Fruit fly (Drosophila melanogaster) whole organism, prepupa: Measurements from ENCODE around the gene scrt.
A peak's percentile ranks its signal among the peaks of the same experiment; 100 is the strongest.

ENCODE experiments used
- CG10631 ChIP-seq: fragments of 200-800 bp; sonication (Bioruptor generic); optimal IDR thresholded peaks from 2 replicates; lab custom pipeline; 2016; ENCODE audit warnings: missing biosample characterization, missing genetic modification characterization
- CG11762 ChIP-seq: fragments of 200-800 bp; sonication (Bioruptor generic); optimal IDR thresholded peaks from 3 replicates; lab custom pipeline; 2016; ENCODE audit warnings: missing biosample characterization, missing genetic modification characterization; ENCODE audit not compliant: insufficient read depth
- CG11902 ChIP-seq: fragments of 200-800 bp; sonication (Bioruptor generic); optimal IDR thresholded peaks from 3 replicates; lab custom pipeline; 2016; ENCODE audit warnings: missing biosample characterization, missing genetic modification characterization
- CG1621 ChIP-seq: fragments of 200-800 bp; sonication (Bioruptor generic); optimal IDR thresholded peaks from 3 replicates; lab custom pipeline; 2018; ENCODE audit warnings: missing biosample characterization, mild to moderate bottlenecking, missing genetic modification characterization
- CG32006 ChIP-seq: fragments of 200-800 bp; sonication (Bioruptor generic); optimal IDR thresholded peaks from 3 replicates; lab custom pipeline; 2017; ENCODE audit warnings: missing biosample characterization, mild to moderate bottlenecking, missing genetic modification characterization
- CG6163 ChIP-seq: fragments of 200-800 bp; sonication (Bioruptor generic); IDR thresholded peaks from 3 replicates; pipeline ENCODE4 v1.3.6; 2022; ENCODE audit warnings: missing biosample characterization, missing genetic modification characterization
- CG6276 ChIP-seq: fragments of 200-800 bp; sonication (Bioruptor generic); optimal IDR thresholded peaks from 2 replicates; lab custom pipeline; 2017; ENCODE audit warnings: missing biosample characterization, mild to moderate bottlenecking, missing genetic modification characterization
- CG6792 ChIP-seq: fragments of 200-800 bp; sonication (Bioruptor generic); optimal IDR thresholded peaks from 3 replicates; lab custom pipeline; 2016; ENCODE audit warnings: missing biosample characterization, missing genetic modification characterization
- CG6808 ChIP-seq: fragments of 200-800 bp; sonication (Bioruptor generic); optimal IDR thresholded peaks from 3 replicates; lab custom pipeline; 2017; ENCODE audit warnings: missing biosample characterization, missing genetic modification characterization, mild to moderate bottlenecking, moderate library complexity, missing genetic modification reagents
- CG6854 ChIP-seq: fragments of 200-800 bp; sonication (Bioruptor generic); optimal IDR thresholded peaks from 2 replicates; lab custom pipeline; 2017; ENCODE audit warnings: missing biosample characterization, mild to moderate bottlenecking, missing genetic modification characterization
- CG7368 ChIP-seq: fragments of 200-800 bp; sonication (Bioruptor generic); optimal IDR thresholded peaks from 3 replicates; lab custom pipeline; 2016; ENCODE audit warnings: missing biosample characterization, missing genetic modification characterization
- CG8119 ChIP-seq: fragments of 200-800 bp; sonication (Bioruptor generic); IDR thresholded peaks from 3 replicates; pipeline ENCODE4 v1.3.6; 2022; ENCODE audit warnings: missing biosample characterization, missing genetic modification characterization
- CG8319 ChIP-seq: fragments of 200-800 bp; sonication (Bioruptor generic); optimal IDR thresholded peaks from 3 replicates; lab custom pipeline; 2016; ENCODE audit warnings: missing biosample characterization, missing genetic modification characterization
- CG9139 ChIP-seq: fragments of 200-800 bp; sonication (Bioruptor generic); optimal IDR thresholded peaks from 3 replicates; lab custom pipeline; 2017; ENCODE audit warnings: missing biosample characterization, mild to moderate bottlenecking, missing genetic modification characterization
- Eip78C ChIP-seq: fragments of 200-800 bp; sonication (Bioruptor generic); peaks from one replicate; lab custom pipeline; 2016; ENCODE audit warnings: missing biosample characterization, missing genetic modification characterization
- Ets21C ChIP-seq: fragments of 200-800 bp; sonication (Bioruptor generic); optimal IDR thresholded peaks from 3 replicates; lab custom pipeline; 2016; ENCODE audit warnings: missing biosample characterization, missing genetic modification characterization
- Gug ChIP-seq: fragments of 200-800 bp; sonication (Bioruptor generic); IDR thresholded peaks from 2 replicates; pipeline ENCODE4 v1.3.6; 2022; ENCODE audit warnings: missing biosample characterization, missing genetic modification characterization
- Hr38 ChIP-seq: sonication (Bioruptor generic); optimal IDR thresholded peaks from 2 replicates; lab custom pipeline; 2016; ENCODE audit warnings: missing biosample characterization, missing genetic modification characterization
- Hr4 ChIP-seq: fragments of 200-800 bp; sonication (Bioruptor generic); optimal IDR thresholded peaks from 3 replicates; lab custom pipeline; 2016; ENCODE audit warnings: missing biosample characterization, missing genetic modification characterization
- OdsH ChIP-seq: fragments of 200-800 bp; sonication (Bioruptor generic); optimal IDR thresholded peaks from 3 replicates; lab custom pipeline; 2016; ENCODE audit warnings: missing biosample characterization, missing genetic modification characterization
- achi ChIP-seq: fragments of 200-800 bp; sonication (Bioruptor generic); optimal IDR thresholded peaks from 3 replicates; lab custom pipeline; 2016; ENCODE audit warnings: missing biosample characterization, missing genetic modification characterization
- acj6 ChIP-seq: fragments of 200-800 bp; sonication (Bioruptor generic); optimal IDR thresholded peaks from 3 replicates; lab custom pipeline; 2016; ENCODE audit warnings: missing biosample characterization, missing genetic modification characterization
- cyc ChIP-seq: fragments of 200-800 bp; sonication (Bioruptor generic); optimal IDR thresholded peaks from 3 replicates; lab custom pipeline; 2016; ENCODE audit warnings: missing biosample characterization, missing genetic modification characterization
- dac ChIP-seq: fragments of 200-800 bp; sonication (Bioruptor generic); optimal IDR thresholded peaks from 2 replicates; lab custom pipeline; 2017; ENCODE audit warnings: missing biosample characterization, mild to moderate bottlenecking, missing genetic modification characterization
- fkh ChIP-seq: fragments of 200-800 bp; sonication (Bioruptor generic); optimal IDR thresholded peaks from 3 replicates; lab custom pipeline; 2017; ENCODE audit warnings: missing biosample characterization, mild to moderate bottlenecking, missing genetic modification characterization, moderate library complexity
- lz ChIP-seq: fragments of 200-800 bp; sonication (Bioruptor generic); optimal IDR thresholded peaks from 3 replicates; lab custom pipeline; 2016; ENCODE audit warnings: missing biosample characterization, missing genetic modification characterization
- net ChIP-seq: fragments of 200-800 bp; sonication (Bioruptor generic); optimal IDR thresholded peaks from 3 replicates; lab custom pipeline; 2016; ENCODE audit warnings: missing biosample characterization, missing genetic modification characterization
- pdm3 ChIP-seq: fragments of 200-800 bp; sonication (Bioruptor generic); optimal IDR thresholded peaks from 3 replicates; lab custom pipeline; 2016; ENCODE audit warnings: missing biosample characterization, missing genetic modification characterization
- salr ChIP-seq, 2 experiments: fragments of 200-800 bp; sonication (Bioruptor generic); optimal IDR thresholded peaks; 3 replicates each; lab custom pipeline; 2016 to 2018; ENCODE audit warnings: missing biosample characterization in 2 of 2, missing genetic modification characterization in 2 of 2, mild to moderate bottlenecking in 1 of 2
- spab ChIP-seq: fragments of 200-800 bp; sonication (Bioruptor generic); optimal IDR thresholded peaks from 2 replicates; lab custom pipeline; 2017; ENCODE audit warnings: missing biosample characterization, mild to moderate bottlenecking, missing genetic modification characterization, missing genetic modification reagents
- vri ChIP-seq: fragments of 200-800 bp; sonication (Bioruptor generic); optimal IDR thresholded peaks from 3 replicates; lab custom pipeline; 2016; ENCODE audit warnings: missing biosample characterization, mild to moderate bottlenecking, missing genetic modification characterization

scrt gene

dm6 chr3L:3952468-3952867, 31.2 kb upstream of the scrt start, which contains the start of gene CG14984 (continued):
- TF ChIP-seq CG1621 (tag; lab: Kevin White, UChicago) (peak; percentile 42), spab (GFP tag; lab: Kevin White, UChicago) (peak; percentile 85), CG6808 (GFP tag; lab: Kevin White, UChicago) (peak; percentile 89), lz (GFP tag; lab: Kevin White, UChicago) (peak; percentile 76), CG9139 (GFP tag; lab: Kevin White, UChicago) (peak; percentile 81), Ets21C (GFP tag; lab: Kevin White, UChicago) (peak; percentile 67), Hr4 (GFP tag; lab: Kevin White, UChicago) (peak; percentile 59), net (GFP tag; lab: Kevin White, UChicago) (peak; percentile 70), cyc (peak; percentile 88), CG8319 (peak; percentile 85), vri (peak; percentile 59), CG6792 (peak; percentile 80), Gug (GFP tag; lab: Robert Waterston, UW) (peak; percentile 72), CG6276 (GFP tag; lab: Kevin White, UChicago) (peak; percentile 61), OdsH (peak; percentile 81), CG6854 (GFP tag; lab: Kevin White, UChicago) (no peak), fkh (GFP tag; lab: Kevin White, UChicago) (no peak), CG11902 (GFP tag; lab: Kevin White, UChicago) (peak; percentile 86), CG11762 (GFP tag; lab: Kevin White, UChicago) (peak; percentile 76), CG6163 (peak; percentile 91)
- TF ChIP-seq, all 60 proteins: peak for 53

dm6 chr3L:3960877-3961417, 22.7 kb upstream of the scrt start:
- no peak for TF ChIP-seq CG6276 (GFP tag; lab: Kevin White, UChicago)
- TF ChIP-seq CG32006 (GFP tag; lab: Kevin White, UChicago) = no peak

dm6 chr3L:3963979-3964378, 19.7 kb upstream of the scrt start:
- TF ChIP-seq CG8119 (GFP tag; lab: Robert Waterston, UW) = no peak
- TF ChIP-seq pdm3 (GFP tag; lab: Kevin White, UChicago) = no peak
- TF ChIP-seq cyc = no peak
- TF ChIP-seq achi (GFP tag; lab: Kevin White, UChicago) = no peak
- no peak for TF ChIP-seq lz (GFP tag; lab: Kevin White, UChicago)
- TF ChIP-seq Hr38 (GFP tag; lab: Kevin White, UChicago) = no peak
- TF ChIP-seq vri = no peak
- TF ChIP-seq spab (GFP tag; lab: Kevin White, UChicago) = no peak
- TF ChIP-seq CG7368 (GFP tag; lab: Kevin White, UChicago) = no peak
- TF ChIP-seq CG6854 (GFP tag; lab: Kevin White, UChicago) = no peak
- TF ChIP-seq dac (GFP tag; lab: Kevin White, UChicago) = no peak
- no peak for TF ChIP-seq Hr4 (GFP tag; lab: Kevin White, UChicago)

- TF ChIP-seq Eip78C (GFP tag; lab: Kevin White, UChicago) (no peak), CG10631 (no peak), salr (GFP tag; optimal IDR thresholded peaks at IDR 0.05; lab: Kevin White, UChicago) (no peak), acj6 (GFP tag; lab: Kevin White, UChicago) (no peak)
These were observed 19.0 kb upstream of the scrt start, which contains the start of gene CG12605 for dm6 chr3L:3964671-3965070. TSS of gene CG12605 (minus strand) at chr3L:3964771.

- peak; percentile 15 for TF ChIP-seq vri
- no peak for TF ChIP-seq pdm3 (GFP tag; lab: Kevin White, UChicago)
These were observed 18.6 kb upstream of the scrt start for dm6 chr3L:3965102-3965501.
